Fruit fly (Drosophila melanogaster) whole organism, embryonic: ENCODE data around the gene CG5160.
A peak's percentile ranks its signal among the peaks of the same experiment; 100 is the strongest.

Experiments used
- ATbp ChIP-seq: fragments of 200-800 bp; sonication (Bioruptor generic); optimal IDR thresholded peaks from 2 replicates; lab custom pipeline; 2017; ENCODE audit warnings: missing biosample characterization, mild to moderate bottlenecking, missing genetic modification characterization, missing genetic modification reagents
- Atf3 ChIP-seq: fragments of 200-800 bp; sonication (Bioruptor generic); optimal IDR thresholded peaks from 3 replicates; lab custom pipeline; 2016; ENCODE audit warnings: missing biosample characterization, missing genetic modification characterization
- Atf6 ChIP-seq: fragments of 200-800 bp; sonication (Bioruptor generic); IDR thresholded peaks from 2 replicates; pipeline ENCODE4 v1.3.6; 2022; ENCODE audit warnings: missing biosample characterization, missing genetic modification characterization
- Blimp-1 ChIP-seq: fragments of 200-800 bp; sonication (Bioruptor generic); optimal IDR thresholded peaks from 3 replicates; lab custom pipeline; 2018; ENCODE audit warnings: missing biosample characterization, missing genetic modification characterization, mild to moderate bottlenecking, moderate library complexity, missing genetic modification reagents
- CG1024 ChIP-seq: fragments of 200-800 bp; sonication (Bioruptor generic); IDR thresholded peaks from 2 replicates; pipeline ENCODE4 v1.3.6; 2022; ENCODE audit warnings: missing biosample characterization, missing genetic modification characterization
- CG10267 ChIP-seq: fragments of 200-800 bp; sonication (Bioruptor generic); optimal IDR thresholded peaks from 2 replicates; lab custom pipeline; 2018; ENCODE audit warnings: missing biosample characterization, mild to moderate bottlenecking, missing genetic modification characterization, moderate library complexity
- CG10565 ChIP-seq: fragments of 200-800 bp; sonication (Bioruptor generic); optimal IDR thresholded peaks from 3 replicates; lab custom pipeline; 2016; ENCODE audit warnings: missing biosample characterization, mild to moderate bottlenecking, missing genetic modification characterization
- CG11093 ChIP-seq: fragments of 200-800 bp; sonication (Bioruptor generic); IDR thresholded peaks from 3 replicates; pipeline ENCODE4 v1.3.6; 2022; ENCODE audit warnings: missing biosample characterization, missing genetic modification characterization
- CG11247 ChIP-seq: fragments of 200-800 bp; sonication (Bioruptor generic); IDR thresholded peaks from 2 replicates; pipeline ENCODE4 v1.3.6; 2022; ENCODE audit warnings: missing biosample characterization, missing genetic modification characterization
- CG11398 ChIP-seq: fragments of 200-800 bp; sonication (Bioruptor generic); optimal IDR thresholded peaks from 2 replicates; lab custom pipeline; 2016; ENCODE audit warnings: missing biosample characterization, missing genetic modification characterization
- CG11560 ChIP-seq: fragments of 200-800 bp; sonication (Bioruptor generic); IDR thresholded peaks from 3 replicates; pipeline ENCODE4 v1.3.6; 2022; ENCODE audit warnings: missing biosample characterization, missing genetic modification characterization
- CG11696 ChIP-seq: fragments of 200-800 bp; sonication (Bioruptor generic); IDR thresholded peaks from 2 replicates; pipeline ENCODE4 v1.3.6; 2022; ENCODE audit warnings: missing biosample characterization, missing genetic modification characterization
- CG12219 ChIP-seq: fragments of 200-800 bp; sonication (Bioruptor generic); optimal IDR thresholded peaks from 3 replicates; lab custom pipeline; 2018; ENCODE audit warnings: missing biosample characterization, mild to moderate bottlenecking, missing genetic modification characterization
- CG14965 ChIP-seq: fragments of 200-800 bp; sonication (Bioruptor generic); optimal IDR thresholded peaks from 2 replicates; lab custom pipeline; 2016; ENCODE audit warnings: missing biosample characterization, missing genetic modification characterization, borderline replicate concordance
- CG18011 ChIP-seq: fragments of 200-800 bp; sonication (Bioruptor generic); optimal IDR thresholded peaks from 2 replicates; lab custom pipeline; 2017; ENCODE audit warnings: missing biosample characterization, missing genetic modification characterization, mild to moderate bottlenecking, moderate library complexity, missing genotype
- CG31365 ChIP-seq: fragments of 200-800 bp; sonication (Bioruptor generic); optimal IDR thresholded peaks from 2 replicates; lab custom pipeline; 2018; ENCODE audit warnings: missing biosample characterization, mild to moderate bottlenecking, missing genetic modification characterization
- CG33557 ChIP-seq: fragments of 200-800 bp; sonication (Bioruptor generic); optimal IDR thresholded peaks from 2 replicates; lab custom pipeline; 2019; ENCODE audit warnings: missing biosample characterization, mild to moderate bottlenecking, missing genetic modification characterization, moderate library complexity
- CG4404 ChIP-seq: fragments of 200-800 bp; sonication (Bioruptor generic); IDR thresholded peaks from 2 replicates; pipeline ENCODE4 v1.3.6; 2022; ENCODE audit warnings: missing biosample characterization, missing genetic modification characterization
- CG4424 ChIP-seq: fragments of 200-800 bp; sonication (Bioruptor generic); optimal IDR thresholded peaks from 3 replicates; lab custom pipeline; 2016; ENCODE audit warnings: missing biosample characterization, missing genetic modification characterization
- CG4730 ChIP-seq: fragments of 200-800 bp; sonication (Bioruptor generic); IDR thresholded peaks from 2 replicates; pipeline ENCODE4 v1.3.6; 2022; ENCODE audit warnings: missing biosample characterization, missing genetic modification characterization
- CG7928 ChIP-seq: fragments of 200-800 bp; sonication (Bioruptor generic); optimal IDR thresholded peaks from 2 replicates; lab custom pipeline; 2017; ENCODE audit warnings: missing biosample characterization, mild to moderate bottlenecking, missing genetic modification characterization
- CG7963 ChIP-seq: fragments of 200-800 bp; sonication (Bioruptor generic); IDR thresholded peaks from 3 replicates; pipeline ENCODE4 v1.3.6; 2022; ENCODE audit warnings: missing biosample characterization, missing genetic modification characterization; ENCODE audit not compliant: partially characterized antibody
- CG8944 ChIP-seq: fragments of 200-800 bp; sonication (Bioruptor generic); optimal IDR thresholded peaks from 3 replicates; lab custom pipeline; 2016; ENCODE audit warnings: missing biosample characterization, missing genetic modification characterization
- CG9609 ChIP-seq: fragments of 200-800 bp; sonication (Bioruptor generic); optimal IDR thresholded peaks from 3 replicates; lab custom pipeline; 2016; ENCODE audit warnings: missing biosample characterization, missing genetic modification characterization
- CG9727 ChIP-seq: fragments of 200-800 bp; sonication (Bioruptor generic); optimal IDR thresholded peaks from 3 replicates; lab custom pipeline; 2017; ENCODE audit warnings: missing biosample characterization, mild to moderate bottlenecking, missing genetic modification characterization
- Dbx ChIP-seq: fragments of 200-800 bp; sonication (Bioruptor generic); IDR thresholded peaks from 3 replicates; pipeline ENCODE4 v1.3.6; 2022; ENCODE audit warnings: missing biosample characterization, missing genetic modification characterization
- Dref ChIP-seq: fragments of 200-800 bp; sonication (Bioruptor generic); IDR thresholded peaks from 2 replicates; pipeline ENCODE4 v1.3.6; 2022; ENCODE audit warnings: missing biosample characterization, missing genetic modification characterization
- E2f1 ChIP-seq: fragments of 200-800 bp; sonication (Bioruptor generic); IDR thresholded peaks from 2 replicates; pipeline ENCODE4 v1.3.6; 2022; ENCODE audit warnings: missing biosample characterization, missing genetic modification characterization
- Gsc ChIP-seq: fragments of 200-800 bp; sonication (Bioruptor generic); IDR thresholded peaks from 2 replicates; pipeline ENCODE4 v1.3.6; 2022; ENCODE audit warnings: missing biosample characterization, missing genetic modification characterization
- HmgD ChIP-seq: fragments of 200-800 bp; sonication (Bioruptor generic); optimal IDR thresholded peaks from 3 replicates; lab custom pipeline; 2016; ENCODE audit warnings: missing biosample characterization, missing genetic modification characterization
- HmgZ ChIP-seq: fragments of 200-800 bp; sonication (Bioruptor generic); optimal IDR thresholded peaks from 2 replicates; lab custom pipeline; 2018; ENCODE audit warnings: missing biosample characterization, mild to moderate bottlenecking, missing genetic modification characterization
- Ptx1 ChIP-seq: fragments of 200-800 bp; sonication (Bioruptor generic); IDR thresholded peaks from 2 replicates; pipeline ENCODE4 v1.3.6; 2022; ENCODE audit warnings: missing biosample characterization, missing genetic modification characterization
- Trl ChIP-seq, 3 experiments: fragments of >200 bp in 2 of 3; fragments of 200-800 bp in 1 of 3; sonication (Bioruptor generic) in 1 of 3; optimal IDR thresholded peaks; 2 replicates in 1 of 3; 3 replicates in 2 of 3; lab custom pipeline; 2016 to 2017; ENCODE audit warnings: missing biosample characterization in 1 of 3, missing genetic modification characterization in 1 of 3
- Xbp1 ChIP-seq: fragments of 200-800 bp; sonication (Bioruptor generic); optimal IDR thresholded peaks from 3 replicates; lab custom pipeline; 2016; ENCODE audit warnings: missing biosample characterization, mild to moderate bottlenecking, missing genetic modification characterization
- abd-A ChIP-seq: fragments of 200-800 bp; sonication (Bioruptor generic); optimal IDR thresholded peaks from 3 replicates; lab custom pipeline; 2019; ENCODE audit warnings: missing biosample characterization, mild to moderate bottlenecking, missing genetic modification characterization, moderate library complexity
- ac ChIP-seq: fragments of 200-800 bp; sonication (Bioruptor generic); optimal IDR thresholded peaks from 3 replicates; lab custom pipeline; 2017; ENCODE audit warnings: missing biosample characterization, mild to moderate bottlenecking, missing genetic modification characterization
- ara ChIP-seq: fragments of 200-800 bp; sonication (Bioruptor generic); IDR thresholded peaks from 2 replicates; pipeline ENCODE4 v1.3.6; 2022; ENCODE audit warnings: missing biosample characterization, missing genetic modification characterization
- cas ChIP-seq: fragments of 200-800 bp; sonication (Bioruptor generic); IDR thresholded peaks from 2 replicates; pipeline ENCODE4 v1.3.6; 2022; ENCODE audit warnings: missing biosample characterization, missing genetic modification characterization
- chm ChIP-seq: fragments of 200-800 bp; sonication (Bioruptor generic); IDR thresholded peaks from 2 replicates; pipeline ENCODE4 v1.3.6; 2022; ENCODE audit warnings: missing biosample characterization, missing genetic modification characterization
- corto ChIP-seq: fragments of 200-800 bp; sonication (Bioruptor generic); optimal IDR thresholded peaks from 2 replicates; lab custom pipeline; 2016; ENCODE audit warnings: missing biosample characterization, mild to moderate bottlenecking, missing genetic modification characterization, moderate library complexity
- crol ChIP-seq: fragments of 200-800 bp; sonication (Bioruptor generic); IDR thresholded peaks from 2 replicates; pipeline ENCODE4 v1.3.6; 2022; ENCODE audit warnings: missing biosample characterization, missing genetic modification characterization
- gsb ChIP-seq: fragments of 200-800 bp; sonication (Bioruptor generic); IDR thresholded peaks from 2 replicates; pipeline ENCODE4 v1.3.6; 2022; ENCODE audit warnings: missing biosample characterization, missing genetic modification characterization
- jumu ChIP-seq: fragments of 200-800 bp; sonication (Bioruptor generic); optimal IDR thresholded peaks from 3 replicates; lab custom pipeline; 2016; ENCODE audit warnings: missing biosample characterization, missing genetic modification characterization
- lab ChIP-seq: fragments of 200-800 bp; sonication (Bioruptor generic); optimal IDR thresholded peaks from 3 replicates; lab custom pipeline; 2017; ENCODE audit warnings: missing biosample characterization, missing genetic modification characterization, mild to moderate bottlenecking, moderate library complexity, missing genetic modification reagents
- org-1 ChIP-seq: fragments of 200-800 bp; sonication (Bioruptor generic); optimal IDR thresholded peaks from 2 replicates; lab custom pipeline; 2017; ENCODE audit warnings: missing biosample characterization, missing genetic modification characterization
- schlank ChIP-seq: fragments of 200-800 bp; sonication (Bioruptor generic); optimal IDR thresholded peaks from 2 replicates; lab custom pipeline; 2018; ENCODE audit warnings: missing biosample characterization, mild to moderate bottlenecking, missing genetic modification characterization
- sim ChIP-seq: fragments of 200-800 bp; sonication (Bioruptor generic); IDR thresholded peaks from 2 replicates; pipeline ENCODE4 v1.3.6; 2022; ENCODE audit warnings: missing biosample characterization, missing genetic modification characterization
- tgo ChIP-seq: fragments of 200-800 bp; sonication (Bioruptor generic); IDR thresholded peaks from 3 replicates; pipeline ENCODE4 v1.3.6; 2022; ENCODE audit warnings: missing biosample characterization, missing genetic modification characterization
- twi ChIP-seq: fragments of 200-800 bp; optimal IDR thresholded peaks from 2 replicates; lab custom pipeline; 2019; ENCODE audit warnings: missing biosample characterization, mild to moderate bottlenecking, missing genetic modification characterization, moderate library complexity
- vvl ChIP-seq: fragments of 200-800 bp; sonication (Bioruptor generic); IDR thresholded peaks from 2 replicates; pipeline ENCODE4 v1.3.6; 2022; ENCODE audit warnings: missing biosample characterization, missing genetic modification characterization
- zen2 ChIP-seq: fragments of 200-800 bp; sonication (Bioruptor generic); IDR thresholded peaks from 3 replicates; pipeline ENCODE4 v1.3.6; 2022; ENCODE audit warnings: missing biosample characterization, missing genetic modification characterization; ENCODE audit not compliant: partially characterized antibody

The CG5160 gene

dm6 chr2L:7401627-7402026 is 3.1 kb upstream of the CG5160 start (continued):
- TF ChIP-seq CG11093, result peak; percentile 59; the same call in 2 of the 3 replicates
- peak; percentile 41 for TF ChIP-seq Xbp1
- no peak; the same call in 1 of the 2 replicates for TF ChIP-seq chm (GFP tag; lab: Robert Waterston, UW)
- TF ChIP-seq CG12219 (GFP tag; lab: Kevin White, UChicago), result no peak
- TF ChIP-seq CG4730, result peak; percentile 64
- TF ChIP-seq Atf6, result peak; percentile 76
- TF ChIP-seq schlank (tag; lab: Kevin White, UChicago), result peak; percentile 27
- TF ChIP-seq CG31365 (tag; lab: Kevin White, UChicago), result no peak
- TF ChIP-seq CG11560 (tag; lab: Robert Waterston, UW), result peak; percentile 59; the same call in 2 of the 3 replicates
- peak; percentile 78 for TF ChIP-seq lab (GFP tag; lab: Kevin White, UChicago)
- peak; percentile 57 for TF ChIP-seq twi (tag; lab: Kevin White, UChicago)
- TF ChIP-seq CG11247 (GFP tag; lab: Robert Waterston, UW), result peak; percentile 73; the same call in 1 of the 2 replicates
- TF ChIP-seq gsb (GFP tag; lab: Robert Waterston, UW), result peak; percentile 46
- no peak for TF ChIP-seq corto (GFP tag; lab: Kevin White, UChicago)
- no peak for TF ChIP-seq CG18011
- no peak for TF ChIP-seq Dref (GFP tag; lab: Robert Waterston, UW)
- no peak for TF ChIP-seq zen2
- peak; percentile 51 for TF ChIP-seq CG33557 (GFP tag; lab: Kevin White, UChicago)
- TF ChIP-seq CG10565 (GFP tag; lab: Kevin White, UChicago), result no peak
- peak; percentile 22 for TF ChIP-seq CG8944 (GFP tag; lab: Kevin White, UChicago)
- TF ChIP-seq CG9609 (GFP tag; lab: Kevin White, UChicago), result peak; percentile 6
- peak; percentile 75 for TF ChIP-seq Blimp-1 (GFP tag; lab: Kevin White, UChicago)
- TF ChIP-seq ac (GFP tag; lab: Kevin White, UChicago), result no peak
- TF ChIP-seq CG7928 (GFP tag; lab: Kevin White, UChicago), result peak; percentile 12
- no peak for TF ChIP-seq Atf3 (GFP tag; lab: Kevin White, UChicago)
- TF ChIP-seq E2f1 (GFP tag; lab: Robert Waterston, UW), result peak; percentile 64
- TF ChIP-seq cas (GFP tag; lab: Robert Waterston, UW), result no peak
- TF ChIP-seq Gsc (GFP tag; lab: Robert Waterston, UW), result no peak
- peak; percentile 82 for TF ChIP-seq Dbx
- TF ChIP-seq tgo (GFP tag; lab: Robert Waterston, UW), result peak; percentile 92
- peak; percentile 27 for TF ChIP-seq org-1 (GFP tag; lab: Kevin White, UChicago)
- no peak for TF ChIP-seq abd-A (tag; lab: Kevin White, UChicago)
- peak; percentile 66; the same call in 1 of the 2 replicates for TF ChIP-seq CG11696
- peak; percentile 51 for TF ChIP-seq CG4424 (GFP tag; lab: Kevin White, UChicago)
- TF ChIP-seq vvl (GFP tag; lab: Robert Waterston, UW), result peak; percentile 93
- no peak for TF ChIP-seq CG11398
- TF ChIP-seq sim, result peak; percentile 81
- TF ChIP-seq ara (GFP tag; lab: Robert Waterston, UW), result peak; percentile 71
- no peak for TF ChIP-seq Trl (optimal IDR thresholded peaks at IDR 0.05; lab: Kevin White, UChicago)
- TF ChIP-seq Trl (GFP tag; optimal IDR thresholded peaks at IDR 0.05; lab: Kevin White, UChicago), result no peak
- peak; percentile 54 for TF ChIP-seq HmgZ (tag; lab: Kevin White, UChicago)
- peak; percentile 91 for TF ChIP-seq Ptx1 (GFP tag; lab: Robert Waterston, UW)
- TF ChIP-seq CG1024 (GFP tag; lab: Robert Waterston, UW), result peak; percentile 60
- TF ChIP-seq crol, result no peak
- no peak for TF ChIP-seq CG14965 (GFP tag; lab: Kevin White, UChicago)
- peak; percentile 62; the same call in 1 of the 2 replicates for TF ChIP-seq CG4404
- TF ChIP-seq ATbp (GFP tag; lab: Kevin White, UChicago), result peak; percentile 52
- TF ChIP-seq HmgD (GFP tag; lab: Kevin White, UChicago), result no peak
- no peak for TF ChIP-seq CG7963 (GFP tag; lab: Robert Waterston, UW)
- TF ChIP-seq CG10267, result peak; percentile 66
- peak; percentile 71 for TF ChIP-seq CG9727 (GFP tag; lab: Kevin White, UChicago)
- TF ChIP-seq jumu, result no peak
